Worm (Caenorhabditis elegans) whole organism, midembryonic: ENCODE results near the gene fib-1.

Experiments
- cog-1 ChIP-seq: sonication (generic microtip); optimal IDR thresholded peaks from 2 replicates; lab custom pipeline; 2016; ENCODE audit warnings: missing genetic modification characterization, missing compliant biosample characterization
- flt-1 ChIP-seq: fragments of 200-800 bp; sonication (Bioruptor generic); IDR thresholded peaks from 2 replicates; pipeline ENCODE4 v1.3.6; 2022; ENCODE audit warnings: missing genetic modification characterization, missing compliant biosample characterization
- klf-2 ChIP-seq: fragments of 200-800 bp; sonication (Bioruptor generic); conservative IDR thresholded peaks from 2 replicates; pipeline ENCODE4 v1.3.6; 2022; ENCODE audit warnings: missing genetic modification reagents, missing genetic modification characterization, missing compliant biosample characterization
- med-1 ChIP-seq: sonication (generic microtip); optimal IDR thresholded peaks from 2 replicates; lab custom pipeline; 2017; ENCODE audit warnings: missing genetic modification characterization, mild to moderate bottlenecking, missing compliant biosample characterization, antibody characterized with exemption, missing genetic modification reagents; ENCODE audit not compliant: insufficient read depth
- ref-1 ChIP-seq: fragments of 200-800 bp; sonication (Bioruptor generic); conservative IDR thresholded peaks from 2 replicates; pipeline ENCODE4 v1.3.6; 2022; ENCODE audit warnings: missing genetic modification reagents, missing genetic modification characterization, missing compliant biosample characterization
- tab-1 ChIP-seq: fragments of 200-800 bp; sonication (Bioruptor generic); IDR thresholded peaks from 2 replicates; pipeline ENCODE4 v1.3.6; 2022; ENCODE audit warnings: missing genetic modification characterization, missing compliant biosample characterization
- ztf-23 ChIP-seq: fragments of 200-800 bp; sonication (Bioruptor generic); IDR thresholded peaks from 2 replicates; pipeline ENCODE4 v1.3.6; 2022; ENCODE audit warnings: missing genetic modification reagents, missing genetic modification characterization, missing compliant biosample characterization
- ztf-29 ChIP-seq: fragments of 200-800 bp; sonication (Bioruptor generic); IDR thresholded peaks from 2 replicates; pipeline ENCODE4 v1.3.6; 2022; ENCODE audit warnings: missing genetic modification reagents, missing genetic modification characterization, missing compliant biosample characterization

DNA sequence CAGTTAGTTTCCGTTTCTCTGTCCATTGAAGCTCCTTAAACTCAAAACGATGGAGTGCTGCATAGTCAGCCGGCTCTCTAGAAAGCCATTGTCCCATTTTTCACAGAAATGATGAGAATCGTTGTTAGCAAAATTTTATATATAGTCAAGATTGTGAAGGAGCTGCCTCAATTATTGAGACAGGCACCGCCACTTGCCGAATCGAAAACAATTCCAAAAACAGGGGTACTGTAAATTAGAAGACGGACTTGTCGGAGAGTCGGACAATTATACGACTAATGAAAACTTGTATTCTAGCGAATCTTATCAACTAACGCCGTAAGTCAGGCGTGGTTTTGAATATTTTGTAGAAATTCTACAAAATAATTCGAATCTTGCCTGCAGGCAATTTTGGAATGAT lies 18.2 kb upstream of the fib-1 start, which contains the start of gene F14H8.2:
- TF ChIP-seq ref-1 (GFP tag; lab: Robert Waterston, UW), result no peak
- TF ChIP-seq ztf-29 (GFP tag; lab: Robert Waterston, UW), result no peak
- no peak for TF ChIP-seq tab-1 (GFP tag; lab: Robert Waterston, UW)
- TF ChIP-seq cog-1 (tag; lab: Kevin White, UChicago), result no peak
- no peak for TF ChIP-seq ztf-23 (GFP tag; lab: Robert Waterston, UW)
- TF ChIP-seq klf-2 (GFP tag; lab: Robert Waterston, UW), result no peak
- no peak for TF ChIP-seq flt-1 (GFP tag; lab: Robert Waterston, UW)
- no peak for TF ChIP-seq med-1
